Fruit fly (Drosophila melanogaster) whole organism, wandering third instar larva: ENCODE results near the gene CG13622.

Experiments
- Abd-B ChIP-seq: fragments of >200 bp; optimal IDR thresholded peaks from 2 replicates; lab custom pipeline; 2017; ENCODE audit warnings: missing biosample characterization, missing genetic modification characterization
- CG32264 ChIP-seq: fragments of 200-800 bp; sonication (Bioruptor generic); optimal IDR thresholded peaks from 2 replicates; lab custom pipeline; 2016; ENCODE audit warnings: missing biosample characterization, missing genetic modification characterization
- CG9705 ChIP-seq: fragments of 200-800 bp; sonication (Bioruptor generic); optimal IDR thresholded peaks from 2 replicates; lab custom pipeline; 2018; ENCODE audit warnings: missing biosample characterization, mild to moderate bottlenecking, missing genetic modification characterization
- CrebA ChIP-seq: fragments of 200-800 bp; sonication (Bioruptor generic); optimal IDR thresholded peaks from 2 replicates; lab custom pipeline; 2016; ENCODE audit warnings: missing biosample characterization, mild to moderate bottlenecking, missing genetic modification characterization, borderline replicate concordance
- Dfd ChIP-seq: fragments of >200 bp; optimal IDR thresholded peaks from 2 replicates; lab custom pipeline; 2017; ENCODE audit warnings: missing biosample characterization, missing genetic modification characterization
- Dif ChIP-seq: fragments of 200-275, 200-300 bp; sonication (Bioruptor generic); optimal IDR thresholded peaks from 2 replicates; lab custom pipeline; 2018; ENCODE audit warnings: missing biosample characterization, missing genetic modification characterization; ENCODE audit not compliant: partially characterized antibody
- GATAd ChIP-seq: sonication (Bioruptor generic); optimal IDR thresholded peaks from 2 replicates; lab custom pipeline; 2016; ENCODE audit warnings: missing biosample characterization, missing genetic modification characterization
- HLH106 ChIP-seq: fragments of 200-800 bp; optimal IDR thresholded peaks from 3 replicates; lab custom pipeline; 2019; ENCODE audit warnings: missing biosample characterization, mild to moderate bottlenecking, missing genetic modification characterization, moderate library complexity
- Hnf4 ChIP-seq: fragments of 200-800 bp; sonication (Bioruptor generic); optimal IDR thresholded peaks from 2 replicates; lab custom pipeline; 2016; ENCODE audit warnings: missing biosample characterization, mild to moderate bottlenecking, missing genetic modification characterization
- Hr78 ChIP-seq: fragments of >200 bp; optimal IDR thresholded peaks from 2 replicates; lab custom pipeline; 2017; ENCODE audit warnings: missing biosample characterization, missing genetic modification characterization
- Hr83 ChIP-seq: fragments of 200-300 bp; sonication (Bioruptor generic); optimal IDR thresholded peaks from 2 replicates; lab custom pipeline; 2016; ENCODE audit warnings: missing biosample characterization, mild to moderate bottlenecking, missing genetic modification characterization, moderate library complexity; ENCODE audit not compliant: poor library complexity, severe bottlenecking
- Jra ChIP-seq: sonication (Bioruptor generic); optimal IDR thresholded peaks from 2 replicates; lab custom pipeline; 2016; ENCODE audit warnings: missing biosample characterization, missing genetic modification characterization
- Mio ChIP-seq: sonication (Bioruptor generic); optimal IDR thresholded peaks from 2 replicates; lab custom pipeline; 2016; ENCODE audit warnings: missing biosample characterization, missing genetic modification characterization
- Myc ChIP-seq: fragments of >200 bp; optimal IDR thresholded peaks from 2 replicates; lab custom pipeline; 2017
- N ChIP-seq: fragments of >200 bp; optimal IDR thresholded peaks from 2 replicates; lab custom pipeline; 2018; ENCODE audit warnings: missing biosample characterization, missing external identifiers, missing genetic modification characterization
- OdsH ChIP-seq: fragments of 200-800 bp; sonication (Bioruptor generic); optimal IDR thresholded peaks from 2 replicates; lab custom pipeline; 2016; ENCODE audit warnings: missing biosample characterization, mild to moderate bottlenecking, missing genetic modification characterization
- Rel ChIP-seq, 2 experiments: fragments of 200-800 bp; sonication (Bioruptor generic) in 1 of 2; optimal IDR thresholded peaks; 2 replicates in 1 of 2; 3 replicates in 1 of 2; lab custom pipeline; 2016 to 2019; ENCODE audit warnings: mild to moderate bottlenecking in 2 of 2, missing biosample characterization in 2 of 2, missing genetic modification characterization in 2 of 2, moderate library complexity in 1 of 2
- Sp1 ChIP-seq: fragments of 200-800 bp; sonication (Bioruptor generic); optimal IDR thresholded peaks from 3 replicates; lab custom pipeline; 2019; ENCODE audit warnings: missing biosample characterization, mild to moderate bottlenecking, missing genetic modification characterization, moderate library complexity
- Vsx2 ChIP-seq: fragments of 200-300, 225-300 bp; sonication (Bioruptor generic); optimal IDR thresholded peaks from 2 replicates; lab custom pipeline; 2018; ENCODE audit warnings: missing biosample characterization, missing genetic modification characterization; ENCODE audit not compliant: partially characterized antibody
- br ChIP-seq: fragments of 200-800 bp; sonication (Bioruptor generic); optimal IDR thresholded peaks from 2 replicates; lab custom pipeline; 2016; ENCODE audit warnings: missing biosample characterization, missing genetic modification characterization
- dl ChIP-seq, 2 experiments: fragments of 175-275, 200-275 bp in 1 of 2; fragments of 200-275 bp in 1 of 2; sonication (Bioruptor generic); optimal IDR thresholded peaks; lab custom pipeline; 2018; ENCODE audit warnings: mild to moderate bottlenecking in 2 of 2, missing biosample characterization in 2 of 2, missing genetic modification characterization in 2 of 2, moderate library complexity in 2 of 2; ENCODE audit not compliant: partially characterized antibody in 2 of 2, insufficient read depth in 1 of 2
- dmrt93B ChIP-seq: fragments of 200-800 bp; sonication (Bioruptor generic); optimal IDR thresholded peaks from 2 replicates; lab custom pipeline; 2018; ENCODE audit warnings: missing biosample characterization, mild to moderate bottlenecking, missing genetic modification characterization
- dsf ChIP-seq: sonication (Bioruptor generic); optimal IDR thresholded peaks from 2 replicates; lab custom pipeline; 2016; ENCODE audit warnings: missing biosample characterization, missing genetic modification characterization, borderline replicate concordance
- ey ChIP-seq: fragments of 200-800 bp; sonication (Bioruptor generic); optimal IDR thresholded peaks from 2 replicates; lab custom pipeline; 2016; ENCODE audit warnings: missing biosample characterization, missing genetic modification characterization
- foxo ChIP-seq, 2 experiments: fragments of 200-800 bp; sonication (Bioruptor generic); optimal IDR thresholded peaks; 2 replicates in 1 of 2; 3 replicates in 1 of 2; lab custom pipeline; 2016 to 2017; ENCODE audit warnings: missing biosample characterization in 2 of 2, missing genetic modification characterization in 2 of 2
- fru ChIP-seq: fragments of 200-800 bp; sonication (Bioruptor generic); optimal IDR thresholded peaks from 3 replicates; lab custom pipeline; 2016; ENCODE audit warnings: missing biosample characterization, mild to moderate bottlenecking, missing genetic modification characterization
- h ChIP-seq: fragments of 200-800 bp; sonication (Bioruptor generic); optimal IDR thresholded peaks from 3 replicates; lab custom pipeline; 2016; ENCODE audit warnings: missing biosample characterization, mild to moderate bottlenecking, missing genetic modification characterization
- jim ChIP-seq: fragments of 175-275, 200-325 bp; sonication (Bioruptor generic); optimal IDR thresholded peaks from 2 replicates; lab custom pipeline; 2016; ENCODE audit warnings: missing biosample characterization, mild to moderate bottlenecking, missing genetic modification characterization
- lola ChIP-seq: fragments of >200 bp; optimal IDR thresholded peaks from 2 replicates; lab custom pipeline; 2017; ENCODE audit warnings: missing biosample characterization, missing genetic modification characterization
- pan ChIP-seq: fragments of >200 bp; optimal IDR thresholded peaks from 2 replicates; lab custom pipeline; 2017
- psq ChIP-seq: fragments of 200-800 bp; sonication (Bioruptor generic); optimal IDR thresholded peaks from 3 replicates; lab custom pipeline; 2017; ENCODE audit warnings: missing biosample characterization, mild to moderate bottlenecking, missing genetic modification characterization, moderate library complexity
- rgr ChIP-seq: fragments of 200-800 bp; sonication (Bioruptor generic); optimal IDR thresholded peaks from 3 replicates; lab custom pipeline; 2016; ENCODE audit warnings: missing biosample characterization, mild to moderate bottlenecking, missing genetic modification characterization
- sage ChIP-seq: fragments of 200-800 bp; sonication (Bioruptor generic); optimal IDR thresholded peaks from 2 replicates; lab custom pipeline; 2016; ENCODE audit warnings: missing biosample characterization, mild to moderate bottlenecking, missing genetic modification characterization
- sv ChIP-seq: fragments of 200-800 bp; sonication (Bioruptor generic); optimal IDR thresholded peaks from 3 replicates; lab custom pipeline; 2016; ENCODE audit warnings: missing biosample characterization, missing genetic modification characterization
- tai ChIP-seq: sonication (Bioruptor generic); optimal IDR thresholded peaks from 2 replicates; lab custom pipeline; 2016; ENCODE audit warnings: missing biosample characterization, missing genetic modification characterization
- usp ChIP-seq: fragments of >200 bp; optimal IDR thresholded peaks from 2 replicates; lab custom pipeline; 2017; ENCODE audit warnings: missing biosample characterization, missing genetic modification characterization
- woc ChIP-seq: sonication (Bioruptor generic); optimal IDR thresholded peaks from 2 replicates; lab custom pipeline; 2016; ENCODE audit warnings: missing biosample characterization, mild to moderate bottlenecking, missing genetic modification characterization

Gene CG13622

DNA sequence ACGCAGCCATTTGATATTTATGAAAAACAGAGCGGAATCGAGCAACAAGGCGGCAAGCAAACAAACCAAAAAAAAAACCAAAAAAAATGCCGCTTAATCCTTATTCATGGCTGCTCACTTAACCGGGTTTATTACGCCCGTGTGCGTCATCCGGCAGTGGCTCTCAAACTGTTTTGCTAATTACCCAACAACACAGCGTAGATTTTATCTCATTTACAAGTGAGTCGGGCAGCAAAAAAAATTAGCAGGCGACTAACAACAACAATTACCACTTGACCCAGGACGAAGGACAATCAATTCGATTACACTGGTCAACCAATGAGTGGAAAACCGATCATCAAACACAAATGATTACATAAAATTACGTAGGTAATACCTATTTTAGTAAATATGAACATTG, 24.7 kb upstream of the CG13622 start:
- TF ChIP-seq N (GFP tag; lab: Kevin White, UChicago) = no peak
- no peak for TF ChIP-seq Hr83 (GFP tag; lab: Kevin White, UChicago)
- TF ChIP-seq usp (GFP tag; lab: Kevin White, UChicago) = no peak
- TF ChIP-seq br (GFP tag; lab: Kevin White, UChicago) = no peak
- TF ChIP-seq sv = no peak
- no peak for TF ChIP-seq Dif (GFP tag; lab: Kevin White, UChicago)
- TF ChIP-seq jim = no peak
- no peak for TF ChIP-seq pan (lab: Kevin White, UChicago)
- TF ChIP-seq Sp1 (GFP tag; lab: Kevin White, UChicago) = no peak
- TF ChIP-seq Abd-B (GFP tag; lab: Kevin White, UChicago) = no peak
- no peak for TF ChIP-seq dl (GFP tag; optimal IDR thresholded peaks at IDR 0.05; lab: Kevin White, UChicago; ENCODE audit: insufficient read depth in 1 of 2, partially characterized antibody in 2 of 2)
- no peak for TF ChIP-seq foxo (GFP tag; optimal IDR thresholded peaks at IDR 0.05; lab: Kevin White, UChicago)
- TF ChIP-seq woc (GFP tag; lab: Kevin White, UChicago) = no peak
- no peak for TF ChIP-seq h (GFP tag; lab: Kevin White, UChicago)
- no peak for TF ChIP-seq rgr (GFP tag; lab: Kevin White, UChicago)
- no peak for TF ChIP-seq CrebA (GFP tag; lab: Kevin White, UChicago)
- no peak for TF ChIP-seq sage (GFP tag; lab: Kevin White, UChicago)
- TF ChIP-seq GATAd (GFP tag; lab: Kevin White, UChicago) = no peak
- TF ChIP-seq CG32264 = no peak
- no peak for TF ChIP-seq OdsH (GFP tag; lab: Kevin White, UChicago)

- TF ChIP-seq dl (GFP tag; optimal IDR thresholded peaks at IDR 0.05; lab: Kevin White, UChicago; ENCODE audit: insufficient read depth in 1 of 2, partially characterized antibody in 2 of 2) (no peak), sage (GFP tag; lab: Kevin White, UChicago) (no peak), Dif (GFP tag; lab: Kevin White, UChicago) (no peak), fru (GFP tag; lab: Kevin White, UChicago) (no peak), Myc (no peak), usp (GFP tag; lab: Kevin White, UChicago) (no peak), Mio (GFP tag; lab: Kevin White, UChicago) (no peak), Hr78 (GFP tag; lab: Kevin White, UChicago) (no peak), Rel (GFP tag; optimal IDR thresholded peaks at IDR 0.05; lab: Kevin White, UChicago) (no peak), Rel (tag; optimal IDR thresholded peaks at IDR 0.05; lab: Kevin White, UChicago) (no peak), pan (lab: Kevin White, UChicago) (no peak), dsf (GFP tag; lab: Kevin White, UChicago) (no peak), OdsH (GFP tag; lab: Kevin White, UChicago) (no peak), CG9705 (no peak), Dfd (no peak), Vsx2 (GFP tag; lab: Kevin White, UChicago) (no peak), lola (no peak)
- TF ChIP-seq, all 38 proteins: peak for 0
Observed at dm6 chr3R:24544388-24544787, 20.9 kb upstream of the CG13622 start, which contains the start of gene Esyt2. Gene Esyt2 (plus strand): TSS chr3R:24544719.

DNA sequence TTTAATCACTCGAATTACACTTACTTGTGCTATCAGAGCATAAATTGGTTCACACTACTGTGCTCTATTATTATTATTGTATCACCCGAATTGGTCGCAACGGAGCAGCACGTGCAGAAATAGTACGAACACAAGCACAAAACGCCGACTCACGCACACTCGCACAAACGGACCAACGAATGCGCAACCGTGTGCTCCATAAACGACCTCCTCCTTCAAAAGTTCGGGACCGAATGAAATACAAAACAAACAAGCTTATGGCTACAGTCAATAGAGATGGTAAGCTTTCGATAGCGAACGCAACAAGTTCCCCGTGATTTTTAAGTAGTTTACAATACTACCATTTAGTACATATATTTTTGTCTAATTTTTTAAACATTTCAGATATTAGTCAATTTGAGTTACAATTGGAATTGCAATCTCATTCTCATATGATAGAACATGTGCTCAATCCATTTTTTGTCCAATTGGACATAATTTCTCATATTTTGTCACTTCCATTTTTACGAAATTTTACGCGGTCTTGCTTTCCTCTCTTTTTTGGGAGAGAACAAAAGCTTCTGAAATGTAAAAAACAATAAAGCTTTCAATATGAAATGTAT, 20.3 kb upstream of the CG13622 start, which contains the start of gene Cftr:
Gene Cftr (minus strand): TSS at position 239 of the 602 bp plus-strand sequence.
- TF ChIP-seq rgr (GFP tag; lab: Kevin White, UChicago) (peak; percentile 78), Hr78 (GFP tag; lab: Kevin White, UChicago) (no peak), Myc (peak; percentile 39), Mio (GFP tag; lab: Kevin White, UChicago) (peak; percentile 29), Jra (GFP tag; lab: Kevin White, UChicago) (peak; percentile 82), fru (GFP tag; lab: Kevin White, UChicago) (peak; percentile 71), dmrt93B (GFP tag; lab: Kevin White, UChicago) (no peak), psq (peak; percentile 38), h (GFP tag; lab: Kevin White, UChicago) (peak; percentile 78), foxo (GFP tag; optimal IDR thresholded peaks at IDR 0.05; lab: Kevin White, UChicago) (peak in 1 of 2 experiments; percentile 61), tai (peak; percentile 80), Sp1 (GFP tag; lab: Kevin White, UChicago) (peak; percentile 64), pan (lab: Kevin White, UChicago) (no peak), woc (GFP tag; lab: Kevin White, UChicago) (peak; percentile 62), Rel (GFP tag; optimal IDR thresholded peaks at IDR 0.05; lab: Kevin White, UChicago) (no peak), Rel (tag; optimal IDR thresholded peaks at IDR 0.05; lab: Kevin White, UChicago) (peak; percentile 91), CrebA (GFP tag; lab: Kevin White, UChicago) (peak; percentile 48), dsf (GFP tag; lab: Kevin White, UChicago) (peak; percentile 62), lola (no peak), GATAd (GFP tag; lab: Kevin White, UChicago) (no peak), CG9705 (peak; percentile 45), br (GFP tag; lab: Kevin White, UChicago) (peak; percentile 75), dl (GFP tag; optimal IDR thresholded peaks at IDR 0.05; lab: Kevin White, UChicago; ENCODE audit: insufficient read depth in 1 of 2, partially characterized antibody in 2 of 2) (no peak), sage (GFP tag; lab: Kevin White, UChicago) (no peak), Abd-B (GFP tag; lab: Kevin White, UChicago) (no peak), OdsH (GFP tag; lab: Kevin White, UChicago) (peak; percentile 61), HLH106 (tag; lab: Kevin White, UChicago) (peak; percentile 50), Vsx2 (GFP tag; lab: Kevin White, UChicago) (no peak), ey (GFP tag; lab: Kevin White, UChicago) (peak; percentile 32), N (GFP tag; lab: Kevin White, UChicago) (no peak), jim (peak; percentile 88), Dif (GFP tag; lab: Kevin White, UChicago) (peak; percentile 77), Dfd (no peak), Hr83 (GFP tag; lab: Kevin White, UChicago) (peak; percentile 92), CG32264 (peak; percentile 37), sv (peak; percentile 32), Hnf4 (GFP tag; lab: Kevin White, UChicago) (peak; percentile 86), usp (GFP tag; lab: Kevin White, UChicago) (no peak)
